Worm (Caenorhabditis elegans): Measurements from ENCODE around the gene hal-3.
A peak's percentile ranks its signal among the peaks of the same experiment; 100 is the strongest.

hal-3 gene

DNA sequence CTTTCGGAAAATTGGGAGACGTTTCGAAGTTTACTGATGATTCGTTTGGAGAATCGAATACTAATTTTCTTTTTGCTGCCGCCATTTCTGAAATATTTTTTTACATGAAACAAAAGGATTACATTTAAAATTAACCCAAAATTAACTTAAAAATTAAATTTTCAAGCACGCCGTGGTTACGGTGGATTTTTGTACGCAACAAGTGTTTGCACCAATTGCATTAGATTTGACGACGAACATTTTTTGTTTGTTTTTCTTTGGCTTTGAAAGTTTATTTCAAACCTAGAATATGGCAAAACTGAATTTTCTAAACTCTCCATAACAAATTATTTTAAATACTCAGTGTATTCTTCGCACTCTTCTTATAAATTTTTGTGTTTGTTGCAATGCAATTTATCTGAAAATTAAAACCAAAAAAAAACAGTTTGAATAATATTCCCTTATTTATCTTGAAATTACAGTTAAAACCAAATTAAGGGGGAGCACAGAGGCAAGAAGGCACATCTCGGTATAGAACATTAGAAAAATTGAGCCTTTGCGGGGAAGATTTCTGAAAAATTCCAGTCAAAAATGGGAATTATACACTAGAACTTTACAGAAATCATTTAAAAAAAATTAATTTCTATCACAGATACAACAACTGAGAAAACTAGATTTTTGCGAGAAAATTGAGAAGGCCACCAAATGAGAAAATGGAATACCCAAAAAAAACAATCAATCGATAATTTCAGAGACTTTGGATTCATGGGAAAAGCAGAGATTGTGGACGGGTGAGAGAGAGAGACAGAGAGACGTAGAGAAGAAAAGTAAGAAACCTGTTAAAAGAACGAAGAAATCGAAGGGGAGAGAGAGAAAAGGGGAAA lies at the start of gene hal-3 (continued):
- TF ChIP-seq dve-1 (tag; optimal IDR thresholded peaks at IDR 0.05; ENCODE audit: insufficient read depth) (no peak), dmd-9 (GFP tag; IDR thresholded peaks at IDR 0.05) (no peak), spr-3 (GFP tag; optimal IDR thresholded peaks at IDR 0.05) (no peak), nhr-6 (tag; optimal IDR thresholded peaks at IDR 0.05) (no peak), lim-7 (GFP tag; IDR thresholded peaks at IDR 0.05) (0 out of 2 replicates have a peak, but pooled peaks have one; percentile 42), daf-8 (GFP tag; IDR thresholded peaks at IDR 0.05) (no peak), ceh-82 (tag; optimal IDR thresholded peaks at IDR 0.05) (no peak), nhr-102 (tag; optimal IDR thresholded peaks at IDR 0.05) (peak; percentile 18), saeg-2 (GFP tag; IDR thresholded peaks at IDR 0.05) (no peak), ama-1 (optimal IDR thresholded peaks at IDR 0.05) (peak; percentile 47), nhr-111 (GFP tag; optimal IDR thresholded peaks at IDR 0.05) (no peak), R02D3.7 (tag; optimal IDR thresholded peaks at IDR 0.05) (no peak), D1046.2 (GFP tag; IDR thresholded peaks at IDR 0.05) (no peak), lir-3 (tag; optimal IDR thresholded peaks at IDR 0.05) (no peak), zip-2 (tag; optimal IDR thresholded peaks at IDR 0.05) (no peak), ceh-20 (GFP tag; IDR thresholded peaks at IDR 0.05) (no peak), fos-1 (tag; optimal IDR thresholded peaks at IDR 0.05) (no peak), unc-39 (tag; optimal IDR thresholded peaks at IDR 0.05) (no peak), lsy-2 (tag; optimal IDR thresholded peaks at IDR 0.05) (no peak), cey-2 (tag; optimal IDR thresholded peaks at IDR 0.05; ENCODE audit: borderline replicate concordance, insufficient read depth) (no peak), fkh-10 (GFP tag; optimal IDR thresholded peaks at IDR 0.05) (no peak), F26F4.8 (GFP tag; conservative IDR thresholded peaks at IDR 0.05) (no peak), jun-1 (tag; optimal IDR thresholded peaks at IDR 0.05) (no peak), lin-15B (tag; optimal IDR thresholded peaks at IDR 0.05) (no peak), F10B5.3 (tag; optimal IDR thresholded peaks at IDR 0.05) (peak; percentile 25), mdt-29 (GFP tag; IDR thresholded peaks at IDR 0.05) (peak; percentile 39; the same call in 1 of the 2 replicates), nhr-11 (tag; optimal IDR thresholded peaks at IDR 0.05) (no peak), zfp-2 (tag; optimal IDR thresholded peaks at IDR 0.05) (no peak), nhr-237 (tag; optimal IDR thresholded peaks at IDR 0.05) (peak; percentile 10), zfp-3 (GFP tag; conservative IDR thresholded peaks at IDR 0.05) (peak; percentile 80), ZK337.2 (GFP tag; IDR thresholded peaks at IDR 0.05) (no peak), T26A8.4 (GFP tag; IDR thresholded peaks at IDR 0.05) (peak; percentile 39; the same call in 1 of the 2 replicates), ces-1 (GFP tag; optimal IDR thresholded peaks at IDR 0.05) (no peak), nhr-10 (tag; optimal IDR thresholded peaks at IDR 0.05) (no peak), daf-19 (GFP tag; conservative IDR thresholded peaks at IDR 0.05) (no peak), hmg-1.1 (GFP tag; IDR thresholded peaks at IDR 0.05) (peak; percentile 14; the same call in 1 of the 2 replicates), madf-5 (GFP tag; IDR thresholded peaks at IDR 0.05) (no peak), ceh-62 (tag; optimal IDR thresholded peaks at IDR 0.05) (no peak), hif-1 (tag; optimal IDR thresholded peaks at IDR 0.05) (peak in 1 of 2 experiments; percentile 18), aha-1 (tag) (peak; percentile 75), F37D6.2 (tag; optimal IDR thresholded peaks at IDR 0.05) (no peak), sdz-12 (GFP tag; optimal IDR thresholded peaks at IDR 0.05) (peak; percentile 18), attf-4 (tag; optimal IDR thresholded peaks at IDR 0.05) (no peak), madf-9 (GFP tag; conservative IDR thresholded peaks at IDR 0.05) (0 out of 2 replicates have a peak, but pooled peaks have one; percentile 4), mes-2 (tag; optimal IDR thresholded peaks at IDR 0.05; ENCODE audit: poor library complexity, severe bottlenecking) (peak; percentile 64), snpc-4 (tag; optimal IDR thresholded peaks at IDR 0.05) (no peak), dmd-6 (GFP tag; IDR thresholded peaks at IDR 0.05) (no peak; the same call in 1 of the 2 replicates), aly-2 (tag; optimal IDR thresholded peaks at IDR 0.05) (no peak), mep-1 (tag; optimal IDR thresholded peaks at IDR 0.05) (peak; percentile 31), ztf-7 (tag; optimal IDR thresholded peaks at IDR 0.05) (no peak), zip-11 (GFP tag; IDR thresholded peaks at IDR 0.05) (no peak)

Data from whole organism, L4 larva.